Worm (Caenorhabditis elegans): ENCODE measurements around the gene aakg-1.

DNA sequence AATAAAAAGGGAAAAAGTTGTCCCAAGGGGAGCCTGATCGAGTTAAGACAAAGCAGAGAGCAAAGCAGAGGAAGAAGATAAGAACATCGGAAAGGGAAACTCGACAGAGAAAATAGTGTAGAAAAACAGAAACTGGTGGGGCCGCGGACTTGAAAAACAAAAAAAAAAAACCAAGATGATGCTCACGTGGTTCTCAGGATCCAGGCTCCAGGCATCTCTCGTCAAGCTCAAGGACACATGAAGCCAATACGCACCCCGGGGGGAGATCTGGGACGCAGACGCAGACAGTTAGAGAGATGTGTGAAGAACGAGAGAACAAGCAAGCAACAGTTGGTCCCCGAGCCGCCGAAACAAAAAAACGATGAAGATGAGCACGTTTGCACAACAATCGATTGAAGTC is 19.1 kb downstream of the aakg-1 start:
- TF ChIP-seq jun-1 (tag; optimal IDR thresholded peaks at IDR 0.05): no peak
- no peak for TF ChIP-seq snpc-4 (tag; optimal IDR thresholded peaks at IDR 0.05)
- peak; percentile 53 for TF ChIP-seq lin-39 (tag; optimal IDR thresholded peaks at IDR 0.05)
- no peak for TF ChIP-seq ama-1 (optimal IDR thresholded peaks at IDR 0.05)
- no peak for TF ChIP-seq ztf-11 (tag; optimal IDR thresholded peaks at IDR 0.05)
- no peak for TF ChIP-seq zag-1 (tag; optimal IDR thresholded peaks at IDR 0.05)
- peak; percentile 35 for TF ChIP-seq lin-13 (GFP tag; optimal IDR thresholded peaks at IDR 0.05)
- no peak for TF ChIP-seq aly-2 (tag; optimal IDR thresholded peaks at IDR 0.05)
- no peak for TF ChIP-seq skn-1 (tag; optimal IDR thresholded peaks at IDR 0.05)

All from whole organism, L1 larva.